Comparison of ENCODE assay signal across 3 fruit fly cellular contexts in the genomic region with DNA sequence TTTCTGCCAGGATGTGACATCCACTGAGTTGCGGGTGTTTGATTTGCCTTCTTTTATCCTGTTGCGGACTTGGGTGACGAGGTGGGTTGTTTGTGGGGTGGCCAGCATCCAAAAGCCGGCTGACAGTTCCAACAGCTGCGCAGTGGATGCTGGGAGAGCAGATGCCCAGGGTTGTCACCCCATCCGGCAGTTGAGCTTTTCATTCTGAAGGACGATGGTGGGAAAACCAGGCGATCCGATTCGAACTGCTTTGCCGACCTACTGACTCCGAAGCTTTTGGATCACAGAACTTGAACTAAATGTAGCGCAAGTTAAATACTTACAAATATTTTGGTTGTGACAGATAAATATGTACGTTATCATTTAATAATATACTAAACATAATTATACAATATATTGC.
TF ChIP-seq lines count a peak whose summit lies in the region.

Gene KaiR1D, minus strand, starts transcription at position 28 of the 400 bp plus-strand sequence.

- TF ChIP-seq CTCF in whole organism, embryonic (GFP tag; optimal IDR thresholded peaks at IDR 0.05; lab: Kevin White, UChicago): no peak

TF ChIP-seq in whole organism, adult, 20 proteins besides CTCF, POLR2A, EP300 and RAD21:
- TF ChIP-seq bab1 (GFP tag; optimal IDR thresholded peaks at IDR 0.05; lab: Kevin White, UChicago) (no peak), CG14711 (tag; optimal IDR thresholded peaks at IDR 0.05; lab: Kevin White, UChicago) (peak; percentile 27)
TF ChIP-seq in whole organism, adult: peak in this region for 1.

TF ChIP-seq in whole organism, embryonic, 481 proteins besides CTCF, POLR2A, EP300 and RAD21:
- TF ChIP-seq CG31365 (tag; optimal IDR thresholded peaks at IDR 0.05; lab: Kevin White, UChicago) (peak; percentile 70), lab (GFP tag; optimal IDR thresholded peaks at IDR 0.05; lab: Kevin White, UChicago) (no peak), otp (GFP tag; IDR thresholded peaks at IDR 0.05; lab: Robert Waterston, UW) (no peak), CG18011 (GFP tag; optimal IDR thresholded peaks at IDR 0.05; lab: Kevin White, UChicago) (no peak), scrt (GFP tag; optimal IDR thresholded peaks at IDR 0.05; lab: Kevin White, UChicago) (peak; percentile 87), H15 (GFP tag; IDR thresholded peaks at IDR 0.05; lab: Robert Waterston, UW) (0 out of 3 replicates have a peak, but pooled peaks have one; percentile 18), seq (GFP tag; IDR thresholded peaks at IDR 0.05; lab: Robert Waterston, UW) (peak; percentile 42; the same call in 1 of the 2 replicates), Elba2 (GFP tag; optimal IDR thresholded peaks at IDR 0.05; lab: Kevin White, UChicago) (no peak), pzg (GFP tag; optimal IDR thresholded peaks at IDR 0.05; lab: Kevin White, UChicago) (peak; percentile 43), CG8924 (tag; optimal IDR thresholded peaks at IDR 0.05; lab: Kevin White, UChicago) (no peak), ewg (GFP tag; optimal IDR thresholded peaks at IDR 0.05; lab: Kevin White, UChicago) (peak; percentile 100), dmrt11E (tag; optimal IDR thresholded peaks at IDR 0.05; lab: Kevin White, UChicago) (no peak), danr (GFP tag; IDR thresholded peaks at IDR 0.05; lab: Robert Waterston, UW) (no peak), CG18262 (tag; optimal IDR thresholded peaks at IDR 0.05; lab: Kevin White, UChicago) (no peak), onecut (GFP tag; IDR thresholded peaks at IDR 0.05; lab: Robert Waterston, UW) (no peak), en (GFP tag; optimal IDR thresholded peaks at IDR 0.05; lab: Kevin White, UChicago) (no peak), lbe (GFP tag; optimal IDR thresholded peaks at IDR 0.05; lab: Kevin White, UChicago) (no peak), org-1 (GFP tag; optimal IDR thresholded peaks at IDR 0.05; lab: Kevin White, UChicago) (no peak), Ssrp (tag; optimal IDR thresholded peaks at IDR 0.05; lab: Kevin White, UChicago) (no peak), CG6175 (GFP tag; IDR thresholded peaks at IDR 0.05; lab: Robert Waterston, UW) (no peak), cato (GFP tag; optimal IDR thresholded peaks at IDR 0.05; lab: Kevin White, UChicago; ENCODE audit: borderline replicate concordance) (no peak), slbo (GFP tag; IDR thresholded peaks at IDR 0.05; lab: Robert Waterston, UW) (no peak), CG15514 (GFP tag; optimal IDR thresholded peaks at IDR 0.05; lab: Kevin White, UChicago) (peak; percentile 88), CG18476 (GFP tag; optimal IDR thresholded peaks at IDR 0.05; lab: Kevin White, UChicago) (no peak), NFAT (GFP tag; IDR thresholded peaks at IDR 0.05; lab: Robert Waterston, UW) (0 out of 2 replicates have a peak, but pooled peaks have one; percentile 14)

TF ChIP-seq in whole organism, prepupa, 60 proteins besides CTCF, POLR2A, EP300 and RAD21:
- TF ChIP-seq CG7368 (GFP tag; optimal IDR thresholded peaks at IDR 0.05; lab: Kevin White, UChicago) (peak; percentile 27), achi (GFP tag; optimal IDR thresholded peaks at IDR 0.05; lab: Kevin White, UChicago) (peak; percentile 38), fd59A (GFP tag; optimal IDR thresholded peaks at IDR 0.05; lab: Kevin White, UChicago) (no peak), CG11762 (GFP tag; optimal IDR thresholded peaks at IDR 0.05; lab: Kevin White, UChicago; ENCODE audit: insufficient read depth) (no peak)
TF ChIP-seq in whole organism, prepupa: peak in this region for 2.
